Fruit fly (Drosophila melanogaster) whole organism, embryonic: ENCODE data around the gene CG10996.

Experiments
- CG10654 ChIP-seq: fragments of 200-800 bp; sonication (Bioruptor generic); optimal IDR thresholded peaks from 2 replicates; lab custom pipeline; 2016; ENCODE audit warnings: missing biosample characterization, missing genetic modification characterization
- CG11696 ChIP-seq: fragments of 200-800 bp; sonication (Bioruptor generic); IDR thresholded peaks from 2 replicates; pipeline ENCODE4 v1.3.6; 2022; ENCODE audit warnings: missing biosample characterization, missing genetic modification characterization
- CG12299 ChIP-seq: fragments of 200-800 bp; sonication (Bioruptor generic); optimal IDR thresholded peaks from 2 replicates; lab custom pipeline; 2018; ENCODE audit warnings: missing biosample characterization, mild to moderate bottlenecking, missing genetic modification characterization
- CG15073 ChIP-seq: fragments of 200-800 bp; sonication (Bioruptor generic); optimal IDR thresholded peaks from 2 replicates; lab custom pipeline; 2016; ENCODE audit warnings: missing biosample characterization, missing genetic modification characterization
- CG15269 ChIP-seq: fragments of 200-800 bp; sonication (Bioruptor generic); optimal IDR thresholded peaks from 2 replicates; lab custom pipeline; 2018; ENCODE audit warnings: missing biosample characterization, mild to moderate bottlenecking, missing genetic modification characterization, moderate library complexity
- CG15514 ChIP-seq: fragments of 200-800 bp; sonication (Bioruptor generic); optimal IDR thresholded peaks from 3 replicates; lab custom pipeline; 2017; ENCODE audit warnings: missing biosample characterization, missing genetic modification characterization, mild to moderate bottlenecking, moderate library complexity, missing genetic modification reagents
- CG16813 ChIP-seq: fragments of 200-800 bp; sonication (Bioruptor generic); IDR thresholded peaks from 3 replicates; pipeline ENCODE4 v1.3.6; 2022; ENCODE audit warnings: missing biosample characterization, missing genetic modification characterization; ENCODE audit not compliant: partially characterized antibody
- CG2120 ChIP-seq: fragments of 200-800 bp; sonication (Bioruptor generic); optimal IDR thresholded peaks from 3 replicates; lab custom pipeline; 2016; ENCODE audit warnings: missing biosample characterization, missing genetic modification characterization
- CG32532 ChIP-seq: fragments of 200-800 bp; sonication (Bioruptor generic); IDR thresholded peaks from 2 replicates; pipeline ENCODE4 v1.3.6; 2022; ENCODE audit warnings: missing biosample characterization, missing genetic modification characterization
- CG34422 ChIP-seq: fragments of 200-800 bp; sonication (Bioruptor generic); IDR thresholded peaks from 3 replicates; pipeline ENCODE4 v1.3.6; 2022; ENCODE audit warnings: missing biosample characterization, missing genetic modification characterization
- CG4360 ChIP-seq: fragments of 200-800 bp; sonication (Bioruptor generic); IDR thresholded peaks from 2 replicates; pipeline ENCODE4 v1.3.6; 2022; ENCODE audit warnings: missing biosample characterization, missing genetic modification characterization
- CG4424 ChIP-seq: fragments of 200-800 bp; sonication (Bioruptor generic); optimal IDR thresholded peaks from 3 replicates; lab custom pipeline; 2016; ENCODE audit warnings: missing biosample characterization, missing genetic modification characterization
- CG6175 ChIP-seq: fragments of 200-800 bp; sonication (Bioruptor generic); IDR thresholded peaks from 3 replicates; pipeline ENCODE4 v1.3.6; 2022; ENCODE audit warnings: missing biosample characterization, missing genetic modification characterization
- CG6765 ChIP-seq: fragments of 200-800 bp; sonication (Bioruptor generic); optimal IDR thresholded peaks from 3 replicates; lab custom pipeline; 2017; ENCODE audit warnings: missing biosample characterization, mild to moderate bottlenecking, missing genetic modification characterization
- Chrac-16 ChIP-seq: fragments of 200-800 bp; sonication (Bioruptor generic); optimal IDR thresholded peaks from 3 replicates; lab custom pipeline; 2016; ENCODE audit warnings: missing biosample characterization, missing genetic modification characterization
- Drgx ChIP-seq: fragments of 200-800 bp; sonication (Bioruptor generic); IDR thresholded peaks from 2 replicates; pipeline ENCODE4 v1.3.6; 2022; ENCODE audit warnings: missing biosample characterization, missing genetic modification characterization
- Hey ChIP-seq: fragments of 200-800 bp; sonication (Bioruptor generic); optimal IDR thresholded peaks from 3 replicates; lab custom pipeline; 2018; ENCODE audit warnings: missing biosample characterization, mild to moderate bottlenecking, missing genetic modification characterization
- HmgD ChIP-seq: fragments of 200-800 bp; sonication (Bioruptor generic); optimal IDR thresholded peaks from 3 replicates; lab custom pipeline; 2016; ENCODE audit warnings: missing biosample characterization, missing genetic modification characterization
- Hr51 ChIP-seq, 2 experiments: fragments of 200-800 bp; sonication (Bioruptor generic); optimal IDR thresholded peaks; 2 replicates in 1 of 2; 3 replicates in 1 of 2; lab custom pipeline; 2016 to 2018; ENCODE audit warnings: missing biosample characterization in 2 of 2, missing genetic modification characterization in 2 of 2, mild to moderate bottlenecking in 1 of 2, moderate library complexity in 1 of 2
- Hr78 ChIP-seq, 2 experiments: fragments of 200-800 bp in 1 of 2; fragments of >200 bp in 1 of 2; sonication (Bioruptor generic) in 1 of 2; optimal IDR thresholded peaks; 2 replicates each; lab custom pipeline; 2017 to 2019; ENCODE audit warnings: missing biosample characterization in 2 of 2, missing genetic modification characterization in 2 of 2, mild to moderate bottlenecking in 1 of 2, moderate library complexity in 1 of 2
- Hsf ChIP-seq: fragments of 200-800 bp; sonication (Bioruptor generic); optimal IDR thresholded peaks from 3 replicates; lab custom pipeline; 2016; ENCODE audit warnings: missing biosample characterization, missing genetic modification characterization
- MTF-1 ChIP-seq: fragments of 200-800 bp; sonication (Bioruptor generic); optimal IDR thresholded peaks from 2 replicates; lab custom pipeline; 2018; ENCODE audit warnings: missing biosample characterization, mild to moderate bottlenecking, missing genetic modification characterization, borderline replicate concordance
- Meics ChIP-seq: fragments of 200-800 bp; sonication (Bioruptor generic); optimal IDR thresholded peaks from 2 replicates; lab custom pipeline; 2017; ENCODE audit warnings: missing biosample characterization, mild to moderate bottlenecking, missing genetic modification characterization
- Mes4 ChIP-seq: fragments of 200-800 bp; sonication (Bioruptor generic); optimal IDR thresholded peaks from 2 replicates; lab custom pipeline; 2016; ENCODE audit warnings: missing biosample characterization, missing genetic modification characterization
- Poxn ChIP-seq: fragments of 200-800 bp; sonication (Bioruptor generic); IDR thresholded peaks from 2 replicates; pipeline ENCODE4 v1.3.6; 2022; ENCODE audit warnings: missing biosample characterization, missing genetic modification characterization
- Rfx ChIP-seq: fragments of 200-800 bp; sonication (Bioruptor generic); IDR thresholded peaks from 2 replicates; pipeline ENCODE4 v1.3.6; 2022; ENCODE audit warnings: missing biosample characterization, missing genetic modification characterization
- Ssrp ChIP-seq: fragments of 200-800 bp; sonication (Bioruptor generic); optimal IDR thresholded peaks from 2 replicates; lab custom pipeline; 2018; ENCODE audit warnings: missing biosample characterization, mild to moderate bottlenecking, missing genetic modification characterization, moderate library complexity
- Taf1 ChIP-seq: fragments of 200-800 bp; sonication (Bioruptor generic); IDR thresholded peaks from 2 replicates; pipeline ENCODE4 v1.3.6; 2022; ENCODE audit warnings: missing biosample characterization, missing genetic modification characterization
- Trl ChIP-seq, 3 experiments: fragments of >200 bp in 2 of 3; fragments of 200-800 bp in 1 of 3; sonication (Bioruptor generic) in 1 of 3; optimal IDR thresholded peaks; 2 replicates in 1 of 3; 3 replicates in 2 of 3; lab custom pipeline; 2016 to 2017; ENCODE audit warnings: missing biosample characterization in 1 of 3, missing genetic modification characterization in 1 of 3
- Xbp1 ChIP-seq: fragments of 200-800 bp; sonication (Bioruptor generic); optimal IDR thresholded peaks from 3 replicates; lab custom pipeline; 2016; ENCODE audit warnings: missing biosample characterization, mild to moderate bottlenecking, missing genetic modification characterization
- bsh ChIP-seq, 2 experiments: fragments of 200-800 bp; sonication (Bioruptor generic); optimal IDR thresholded peaks; 2 replicates each; lab custom pipeline; 2017 to 2018; ENCODE audit warnings: mild to moderate bottlenecking in 2 of 2, missing biosample characterization in 2 of 2, missing genetic modification characterization in 2 of 2, moderate library complexity in 1 of 2
- chinmo ChIP-seq: fragments of 200-800 bp; sonication (Bioruptor generic); IDR thresholded peaks from 4 replicates; pipeline ENCODE4 v1.3.6; 2022; ENCODE audit warnings: missing biosample characterization, missing genetic modification characterization; ENCODE audit not compliant: partially characterized antibody
- corto ChIP-seq: fragments of 200-800 bp; sonication (Bioruptor generic); optimal IDR thresholded peaks from 2 replicates; lab custom pipeline; 2016; ENCODE audit warnings: missing biosample characterization, mild to moderate bottlenecking, missing genetic modification characterization, moderate library complexity
- crp ChIP-seq, 2 experiments: fragments of 200-800 bp; sonication (Bioruptor generic); optimal IDR thresholded peaks; 2 replicates in 1 of 2; 3 replicates in 1 of 2; lab custom pipeline; 2017; ENCODE audit warnings: missing biosample characterization in 2 of 2, missing genetic modification characterization in 2 of 2, mild to moderate bottlenecking in 1 of 2, moderate library complexity in 1 of 2
- dimm ChIP-seq: fragments of 200-800 bp; sonication (Bioruptor generic); IDR thresholded peaks from 2 replicates; pipeline ENCODE4 v1.3.6; 2022; ENCODE audit warnings: missing biosample characterization, missing genetic modification characterization
- dysf ChIP-seq: fragments of 200-800 bp; sonication (Bioruptor generic); IDR thresholded peaks from 3 replicates; pipeline ENCODE4 v1.3.6; 2022; ENCODE audit warnings: missing biosample characterization, missing genetic modification characterization
- insv ChIP-seq, 2 experiments: fragments of 200-800 bp; sonication (Bioruptor generic); optimal IDR thresholded peaks; 3 replicates each; lab custom pipeline; 2016 to 2018; ENCODE audit warnings: missing biosample characterization in 2 of 2, missing genetic modification characterization in 2 of 2
- nom ChIP-seq: fragments of 200-800 bp; sonication (Bioruptor generic); optimal IDR thresholded peaks from 2 replicates; lab custom pipeline; 2017; ENCODE audit warnings: missing biosample characterization, missing genetic modification characterization, mild to moderate bottlenecking, moderate library complexity, missing genetic modification reagents
- oc ChIP-seq: fragments of 200-800 bp; sonication (Bioruptor generic); optimal IDR thresholded peaks from 2 replicates; lab custom pipeline; 2018; ENCODE audit warnings: missing biosample characterization, mild to moderate bottlenecking, missing genetic modification characterization, moderate library complexity
- psq ChIP-seq: fragments of 200-800 bp; sonication (Bioruptor generic); optimal IDR thresholded peaks from 2 replicates; lab custom pipeline; 2017; ENCODE audit warnings: missing biosample characterization, missing genetic modification characterization
- rib ChIP-seq: fragments of 200-800 bp; sonication (Bioruptor generic); IDR thresholded peaks from 2 replicates; pipeline ENCODE4 v1.3.6; 2022; ENCODE audit warnings: missing biosample characterization, missing genetic modification characterization
- slbo ChIP-seq: fragments of 200-800 bp; sonication (Bioruptor generic); IDR thresholded peaks from 2 replicates; pipeline ENCODE4 v1.3.6; 2022; ENCODE audit warnings: missing biosample characterization, missing genetic modification characterization
- sqz ChIP-seq: fragments of 200-800 bp; sonication (Bioruptor generic); optimal IDR thresholded peaks from 3 replicates; lab custom pipeline; 2018; ENCODE audit warnings: missing biosample characterization, mild to moderate bottlenecking, missing genetic modification characterization
- tap ChIP-seq: fragments of 200-800 bp; optimal IDR thresholded peaks from 3 replicates; lab custom pipeline; 2019; ENCODE audit warnings: missing biosample characterization, mild to moderate bottlenecking, missing genetic modification characterization, moderate library complexity
- tll ChIP-seq, 2 experiments: fragments of 200-800 bp in 1 of 2; fragments of >200 bp in 1 of 2; sonication (Bioruptor generic) in 1 of 2; optimal IDR thresholded peaks; 2 replicates each; lab custom pipeline; 2017 to 2019; ENCODE audit warnings: missing biosample characterization in 2 of 2, missing genetic modification characterization in 2 of 2, mild to moderate bottlenecking in 1 of 2, moderate library complexity in 1 of 2
- wdn ChIP-seq: fragments of 200-800 bp; sonication (Bioruptor generic); IDR thresholded peaks from 2 replicates; pipeline ENCODE4 v1.3.6; 2022; ENCODE audit warnings: missing biosample characterization, missing genetic modification characterization

CG10996 gene

DNA sequence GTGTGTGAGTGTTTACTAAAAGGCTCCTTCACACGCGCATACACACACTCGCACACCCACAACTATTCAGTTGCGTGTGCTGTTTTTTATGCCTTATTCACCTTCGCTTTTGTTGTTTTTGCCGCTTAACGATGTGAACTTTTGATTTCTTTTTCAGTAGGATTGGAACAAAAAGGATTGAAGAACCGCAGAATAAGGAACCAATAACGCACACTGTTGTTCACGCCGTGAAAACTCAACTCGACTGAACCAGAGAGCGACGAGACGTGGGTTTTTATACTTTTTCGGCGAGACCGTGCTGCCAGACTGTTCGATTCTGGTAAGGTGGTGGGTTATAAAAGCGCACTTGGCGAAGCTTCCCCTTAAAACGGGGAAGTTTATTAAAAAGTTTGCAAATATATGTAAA, 42.3 kb downstream of the CG10996 start, which contains the start of gene Pdcd4 (continued):
- TF ChIP-seq chinmo (GFP tag; lab: Robert Waterston, UW): peak; percentile 65; the same call in 1 of the 4 replicates
- no peak for TF ChIP-seq Hey (tag; lab: Kevin White, UChicago)
- TF ChIP-seq CG4424: no peak

DNA sequence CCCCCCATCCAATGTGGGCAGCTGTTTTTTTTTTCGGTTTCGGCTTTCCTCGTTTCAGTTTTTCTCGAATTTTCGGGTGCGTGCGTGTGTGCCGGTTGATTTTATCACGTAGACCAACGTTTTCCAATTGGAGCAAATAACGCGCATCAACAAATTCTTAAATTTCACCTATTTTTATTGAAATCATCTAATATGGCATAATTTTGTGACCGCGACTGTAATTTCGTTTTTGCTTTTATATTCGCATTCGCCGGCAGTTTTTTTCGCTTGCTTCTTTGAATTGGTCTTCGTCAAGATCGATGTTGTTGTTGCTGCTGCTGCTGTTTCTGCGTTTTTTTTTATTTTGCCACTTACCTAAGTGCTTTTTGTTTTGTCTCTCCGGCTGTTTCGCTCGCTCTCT, 43.0 kb downstream of the CG10996 start:
- TF ChIP-seq oc (tag; lab: Kevin White, UChicago) (no peak), CG16813 (no peak), Taf1 (no peak), wdn (GFP tag; lab: Robert Waterston, UW) (no peak), psq (peak; percentile 50), Mes4 (GFP tag; lab: Kevin White, UChicago) (no peak), CG6765 (GFP tag; lab: Kevin White, UChicago) (peak; percentile 40), dysf (GFP tag; lab: Robert Waterston, UW) (peak; percentile 8; the same call in 1 of the 3 replicates), insv (GFP tag; optimal IDR thresholded peaks at IDR 0.05; lab: Kevin White, UChicago) (peak in 1 of 2 experiments; percentile 69), Meics (GFP tag; lab: Kevin White, UChicago) (peak; percentile 12), CG34422 (GFP tag; lab: Robert Waterston, UW) (peak; percentile 51; the same call in 1 of the 3 replicates), Rfx (GFP tag; lab: Robert Waterston, UW) (peak; percentile 28; the same call in 1 of the 2 replicates), sqz (GFP tag; lab: Kevin White, UChicago) (peak; percentile 63), CG6175 (no peak), CG15269 (peak; percentile 21), slbo (GFP tag; lab: Robert Waterston, UW) (0 out of 2 replicates have a peak, but pooled peaks have one; percentile 9), Poxn (GFP tag; lab: Robert Waterston, UW) (no peak), Hr78 (GFP tag; optimal IDR thresholded peaks at IDR 0.05; lab: Kevin White, UChicago) (no peak), Hsf (peak; percentile 9), tap (no peak), tll (GFP tag; optimal IDR thresholded peaks at IDR 0.05; lab: Kevin White, UChicago) (no peak), Drgx (GFP tag; lab: Robert Waterston, UW) (peak; percentile 60), crp (GFP tag; optimal IDR thresholded peaks at IDR 0.05; lab: Kevin White, UChicago) (no peak), MTF-1 (no peak), Xbp1 (GFP tag; lab: Kevin White, UChicago) (no peak), nom (peak; percentile 68), dimm (GFP tag; lab: Robert Waterston, UW) (no peak), corto (GFP tag; lab: Kevin White, UChicago) (peak; percentile 19), CG15073 (GFP tag; lab: Kevin White, UChicago) (peak; percentile 64), Hr51 (GFP tag; optimal IDR thresholded peaks at IDR 0.05; lab: Kevin White, UChicago) (no peak), CG12299 (tag; lab: Kevin White, UChicago) (no peak), Ssrp (tag; lab: Kevin White, UChicago) (no peak), HmgD (no peak), CG2120 (GFP tag; lab: Kevin White, UChicago) (peak; percentile 5), CG10654 (GFP tag; lab: Kevin White, UChicago) (no peak), CG15514 (GFP tag; lab: Kevin White, UChicago) (peak; percentile 20), CG11696 (GFP tag; lab: Robert Waterston, UW) (peak; percentile 77), CG4360 (GFP tag; lab: Robert Waterston, UW) (peak; percentile 61), CG32532 (peak; percentile 29; the same call in 1 of the 2 replicates), bsh (GFP tag; optimal IDR thresholded peaks at IDR 0.05; lab: Kevin White, UChicago) (peak in 1 of 2 experiments; percentile 92), rib (0 out of 2 replicates have a peak, but pooled peaks have one; percentile 28), Chrac-16 (GFP tag; lab: Kevin White, UChicago) (no peak), Trl (optimal IDR thresholded peaks at IDR 0.05; lab: Kevin White, UChicago) (peak in 1 of 2 experiments; percentile 9), Trl (GFP tag; optimal IDR thresholded peaks at IDR 0.05; lab: Kevin White, UChicago) (no peak)
